Worm (Caenorhabditis elegans) whole organism, early embryonic: ENCODE data around the gene K09E4.1.

Experiments used
- F13C5.2 ChIP-seq: sonication (generic microtip); optimal IDR thresholded peaks from 2 replicates; lab custom pipeline; 2017; ENCODE audit warnings: mild to moderate bottlenecking, missing genetic modification characterization, inconsistent platforms, missing compliant biosample characterization
- ama-1 ChIP-seq: fragments of 150-350 bp; optimal IDR thresholded peaks from 2 replicates; lab custom pipeline; 2014
- ceh-13 ChIP-seq: fragments of 200-800 bp; sonication (Bioruptor generic); optimal IDR thresholded peaks from 2 replicates; lab custom pipeline; 2018; ENCODE audit warnings: mild to moderate bottlenecking, missing genetic modification characterization, missing compliant biosample characterization
- ceh-36 ChIP-seq: sonication (generic microtip); optimal IDR thresholded peaks from 2 replicates; lab custom pipeline; 2016; ENCODE audit warnings: missing genetic modification characterization, inconsistent platforms, missing compliant biosample characterization
- ets-7 ChIP-seq: sonication (generic microtip); optimal IDR thresholded peaks from 2 replicates; lab custom pipeline; 2016; ENCODE audit warnings: missing genotype, missing genetic modification characterization, missing compliant biosample characterization
- flt-1 ChIP-seq: fragments of 200-800 bp; sonication (Bioruptor generic); IDR thresholded peaks from 2 replicates; pipeline ENCODE4 v1.3.6; 2022; ENCODE audit warnings: missing genetic modification characterization, missing compliant biosample characterization
- hmbx-1 ChIP-seq: sonication (generic microtip); optimal IDR thresholded peaks from 2 replicates; lab custom pipeline; 2016; ENCODE audit warnings: mild to moderate bottlenecking, missing genetic modification characterization, missing compliant biosample characterization
- hnd-1 ChIP-seq: sonication (generic microtip); optimal IDR thresholded peaks from 2 replicates; lab custom pipeline; 2016; ENCODE audit warnings: missing genetic modification characterization, missing compliant biosample characterization
- scrt-1 ChIP-seq: fragments of 200-800 bp; sonication (Bioruptor generic); IDR thresholded peaks from 2 replicates; pipeline ENCODE4 v1.3.6; 2022; ENCODE audit warnings: missing genetic modification characterization, missing compliant biosample characterization
- tra-4 ChIP-seq: sonication (generic microtip); optimal IDR thresholded peaks from 2 replicates; lab custom pipeline; 2017; ENCODE audit warnings: missing genetic modification characterization, missing compliant biosample characterization

ce11 chrII:14097518-14097917, 40.1 kb upstream of the K09E4.1 start, which contains the start of gene Y39G8C.2:
- TF ChIP-seq F13C5.2 (no peak), ets-7 (tag; lab: Kevin White, UChicago) (no peak), flt-1 (no peak), ceh-36 (tag; lab: Kevin White, UChicago) (no peak), hnd-1 (tag; lab: Kevin White, UChicago) (no peak), tra-4 (tag; lab: Kevin White, UChicago) (no peak), ama-1 (lab: Kevin White, UChicago) (no peak), scrt-1 (GFP tag; lab: Robert Waterston, UW) (no peak), hmbx-1 (tag; lab: Kevin White, UChicago) (no peak), ceh-13 (GFP tag; lab: Kevin White, UChicago) (no peak)
